Fruit fly (Drosophila melanogaster) whole organism, wandering third instar larva: ENCODE measurements around the gene CG7974.
A peak's percentile ranks its signal among the peaks of the same experiment; 100 is the strongest.

Experiments
- GATAd ChIP-seq: sonication (Bioruptor generic); optimal IDR thresholded peaks from 2 replicates; lab custom pipeline; 2016; ENCODE audit warnings: missing biosample characterization, missing genetic modification characterization
- OdsH ChIP-seq: fragments of 200-800 bp; sonication (Bioruptor generic); optimal IDR thresholded peaks from 2 replicates; lab custom pipeline; 2016; ENCODE audit warnings: missing biosample characterization, mild to moderate bottlenecking, missing genetic modification characterization
- Rel ChIP-seq, 2 experiments: fragments of 200-800 bp; sonication (Bioruptor generic) in 1 of 2; optimal IDR thresholded peaks; 2 replicates in 1 of 2; 3 replicates in 1 of 2; lab custom pipeline; 2016 to 2019; ENCODE audit warnings: mild to moderate bottlenecking in 2 of 2, missing biosample characterization in 2 of 2, missing genetic modification characterization in 2 of 2, moderate library complexity in 1 of 2
- brk ChIP-seq: fragments of 200-800 bp; sonication (Bioruptor generic); optimal IDR thresholded peaks from 2 replicates; lab custom pipeline; 2016; ENCODE audit warnings: missing biosample characterization, mild to moderate bottlenecking, missing genetic modification characterization
- foxo ChIP-seq, 2 experiments: fragments of 200-800 bp; sonication (Bioruptor generic); optimal IDR thresholded peaks; 2 replicates in 1 of 2; 3 replicates in 1 of 2; lab custom pipeline; 2016 to 2017; ENCODE audit warnings: missing biosample characterization in 2 of 2, missing genetic modification characterization in 2 of 2
- jim ChIP-seq: fragments of 175-275, 200-325 bp; sonication (Bioruptor generic); optimal IDR thresholded peaks from 2 replicates; lab custom pipeline; 2016; ENCODE audit warnings: missing biosample characterization, mild to moderate bottlenecking, missing genetic modification characterization
- lola ChIP-seq: fragments of >200 bp; optimal IDR thresholded peaks from 2 replicates; lab custom pipeline; 2017; ENCODE audit warnings: missing biosample characterization, missing genetic modification characterization
- pan ChIP-seq: fragments of >200 bp; optimal IDR thresholded peaks from 2 replicates; lab custom pipeline; 2017
- psq ChIP-seq: fragments of 200-800 bp; sonication (Bioruptor generic); optimal IDR thresholded peaks from 3 replicates; lab custom pipeline; 2017; ENCODE audit warnings: missing biosample characterization, mild to moderate bottlenecking, missing genetic modification characterization, moderate library complexity
- rgr ChIP-seq: fragments of 200-800 bp; sonication (Bioruptor generic); optimal IDR thresholded peaks from 3 replicates; lab custom pipeline; 2016; ENCODE audit warnings: missing biosample characterization, mild to moderate bottlenecking, missing genetic modification characterization

- no peak for TF ChIP-seq Rel (GFP tag; optimal IDR thresholded peaks at IDR 0.05; lab: Kevin White, UChicago)
- no peak for TF ChIP-seq Rel (tag; optimal IDR thresholded peaks at IDR 0.05; lab: Kevin White, UChicago)
- TF ChIP-seq foxo (GFP tag; optimal IDR thresholded peaks at IDR 0.05; lab: Kevin White, UChicago), result peak in 1 of 2 experiments; percentile 44
- TF ChIP-seq GATAd, result no peak
- peak; percentile 16 for TF ChIP-seq OdsH (GFP tag; lab: Kevin White, UChicago)
- no peak for TF ChIP-seq brk (GFP tag; lab: Kevin White, UChicago)
- TF ChIP-seq rgr (GFP tag; lab: Kevin White, UChicago), result peak; percentile 67
- no peak for TF ChIP-seq jim
- peak; percentile 2 for TF ChIP-seq psq (GFP tag; lab: Kevin White, UChicago)
- TF ChIP-seq pan (lab: Kevin White, UChicago), result no peak
- TF ChIP-seq lola (GFP tag; lab: Kevin White, UChicago), result no peak
Observed at dm6 chr3L:1647276-1647919, 17.5 kb upstream of the CG7974 start, which contains the start of the genes CG17249 and Bro.
